Fruit fly (Drosophila melanogaster) whole organism, embryonic: ENCODE measurements around the gene CG45307.

Experiments
- CG12104 ChIP-seq: fragments of 200-800 bp; sonication (Bioruptor generic); optimal IDR thresholded peaks from 3 replicates; lab custom pipeline; 2016; ENCODE audit warnings: missing biosample characterization, missing genetic modification characterization
- CG12219 ChIP-seq: fragments of 200-800 bp; sonication (Bioruptor generic); optimal IDR thresholded peaks from 3 replicates; lab custom pipeline; 2018; ENCODE audit warnings: missing biosample characterization, mild to moderate bottlenecking, missing genetic modification characterization
- CG12299 ChIP-seq: fragments of 200-800 bp; sonication (Bioruptor generic); optimal IDR thresholded peaks from 2 replicates; lab custom pipeline; 2018; ENCODE audit warnings: missing biosample characterization, mild to moderate bottlenecking, missing genetic modification characterization
- CG13123 ChIP-seq: fragments of 200-800 bp; sonication (Bioruptor generic); optimal IDR thresholded peaks from 2 replicates; lab custom pipeline; 2016; ENCODE audit warnings: missing biosample characterization, missing genetic modification characterization
- CG13624 ChIP-seq: fragments of 200-800 bp; sonication (Bioruptor generic); optimal IDR thresholded peaks from 2 replicates; lab custom pipeline; 2016; ENCODE audit warnings: missing biosample characterization, missing genetic modification characterization
- CG15073 ChIP-seq: fragments of 200-800 bp; sonication (Bioruptor generic); optimal IDR thresholded peaks from 2 replicates; lab custom pipeline; 2016; ENCODE audit warnings: missing biosample characterization, missing genetic modification characterization
- CG1603 ChIP-seq: fragments of 200-800 bp; sonication (Bioruptor generic); optimal IDR thresholded peaks from 2 replicates; lab custom pipeline; 2019; ENCODE audit warnings: missing biosample characterization, mild to moderate bottlenecking, missing genetic modification characterization, moderate library complexity
- CG16815 ChIP-seq: fragments of 200-800 bp; sonication (Bioruptor generic); optimal IDR thresholded peaks from 3 replicates; lab custom pipeline; 2017; ENCODE audit warnings: missing biosample characterization, mild to moderate bottlenecking, missing genetic modification characterization
- CG17186 ChIP-seq: fragments of 200-800 bp; sonication (Bioruptor generic); optimal IDR thresholded peaks from 3 replicates; lab custom pipeline; 2017; ENCODE audit warnings: missing biosample characterization, missing genetic modification reagents, missing genetic modification characterization
- CG17568 ChIP-seq: fragments of 200-800 bp; sonication (Bioruptor generic); optimal IDR thresholded peaks from 2 replicates; lab custom pipeline; 2018; ENCODE audit warnings: missing biosample characterization, mild to moderate bottlenecking, missing genetic modification characterization, moderate library complexity
- CG1792 ChIP-seq: fragments of 200-800 bp; sonication (Bioruptor generic); optimal IDR thresholded peaks from 2 replicates; lab custom pipeline; 2016; ENCODE audit warnings: missing biosample characterization, missing genetic modification characterization
- CG1832 ChIP-seq: fragments of 200-800 bp; sonication (Bioruptor generic); optimal IDR thresholded peaks from 2 replicates; lab custom pipeline; 2017; ENCODE audit warnings: missing biosample characterization, mild to moderate bottlenecking, missing genetic modification characterization, inconsistent platforms
- CG2129 ChIP-seq: fragments of 200-800 bp; sonication (Bioruptor generic); IDR thresholded peaks from 2 replicates; pipeline ENCODE4 v1.3.6; 2022; ENCODE audit warnings: missing biosample characterization, missing genetic modification characterization; ENCODE audit not compliant: partially characterized antibody
- CG30020 ChIP-seq: fragments of 200-800 bp; optimal IDR thresholded peaks from 2 replicates; lab custom pipeline; 2019; ENCODE audit warnings: missing biosample characterization, mild to moderate bottlenecking, missing genetic modification characterization, moderate library complexity
- CG31388 ChIP-seq: fragments of 200-800 bp; sonication (Bioruptor generic); optimal IDR thresholded peaks from 2 replicates; lab custom pipeline; 2016; ENCODE audit warnings: missing biosample characterization, missing genetic modification characterization
- CG34224 ChIP-seq: fragments of 200-800 bp; sonication (Bioruptor generic); IDR thresholded peaks from 3 replicates; pipeline ENCODE4 v1.3.6; 2022; ENCODE audit warnings: missing biosample characterization, missing genetic modification characterization; ENCODE audit not compliant: partially characterized antibody
- CG5245 ChIP-seq: fragments of 200-800 bp; sonication (Bioruptor generic); optimal IDR thresholded peaks from 3 replicates; lab custom pipeline; 2016; ENCODE audit warnings: missing biosample characterization, missing genetic modification characterization
- CG6272 ChIP-seq: fragments of 200-800 bp; sonication (Bioruptor generic); IDR thresholded peaks from 2 replicates; pipeline ENCODE4 v1.3.6; 2022; ENCODE audit warnings: missing biosample characterization, missing genetic modification characterization
- CG6854 ChIP-seq: fragments of 200-800 bp; sonication (Bioruptor generic); optimal IDR thresholded peaks from 3 replicates; lab custom pipeline; 2017; ENCODE audit warnings: missing biosample characterization, mild to moderate bottlenecking, missing genetic modification characterization
- CG7745 ChIP-seq: fragments of 200-800 bp; sonication (Bioruptor generic); optimal IDR thresholded peaks from 2 replicates; lab custom pipeline; 2018; ENCODE audit warnings: missing biosample characterization, mild to moderate bottlenecking, missing genetic modification characterization, moderate library complexity
- CG7963 ChIP-seq: fragments of 200-800 bp; sonication (Bioruptor generic); IDR thresholded peaks from 3 replicates; pipeline ENCODE4 v1.3.6; 2022; ENCODE audit warnings: missing biosample characterization, missing genetic modification characterization; ENCODE audit not compliant: partially characterized antibody
- CG8478 ChIP-seq: fragments of >200 bp; optimal IDR thresholded peaks from 2 replicates; lab custom pipeline; 2018
- D ChIP-seq, 2 experiments: fragments of 200-800 bp in 1 of 2; fragments of >200 bp in 1 of 2; sonication (Bioruptor generic) in 1 of 2; optimal IDR thresholded peaks; 2 replicates in 1 of 2; 3 replicates in 1 of 2; lab custom pipeline; 2017; ENCODE audit warnings: mild to moderate bottlenecking in 1 of 2, missing biosample characterization in 1 of 2, missing genetic modification characterization in 1 of 2, missing genetic modification reagents in 1 of 2
- Dek ChIP-seq: fragments of 200-800 bp; sonication (Bioruptor generic); optimal IDR thresholded peaks from 3 replicates; lab custom pipeline; 2019; ENCODE audit warnings: missing biosample characterization, mild to moderate bottlenecking, missing genetic modification characterization, moderate library complexity
- Dip2 ChIP-seq: fragments of 200-800 bp; sonication (Bioruptor generic); IDR thresholded peaks from 2 replicates; pipeline ENCODE4 v1.3.6; 2022; ENCODE audit warnings: missing biosample characterization, missing genetic modification characterization
- Drgx ChIP-seq: fragments of 200-800 bp; sonication (Bioruptor generic); IDR thresholded peaks from 2 replicates; pipeline ENCODE4 v1.3.6; 2022; ENCODE audit warnings: missing biosample characterization, missing genetic modification characterization
- Fer2 ChIP-seq: fragments of 200-800 bp; sonication (Bioruptor generic); optimal IDR thresholded peaks from 2 replicates; lab custom pipeline; 2018; ENCODE audit warnings: missing biosample characterization, mild to moderate bottlenecking, missing genetic modification characterization, moderate library complexity
- Jarid2 ChIP-seq: fragments of 200-800 bp; sonication (Bioruptor generic); optimal IDR thresholded peaks from 3 replicates; lab custom pipeline; 2017; ENCODE audit warnings: mild to moderate bottlenecking, missing biosample characterization, missing genetic modification reagents, missing genetic modification characterization
- Lim3 ChIP-seq: fragments of 200-800 bp; sonication (Bioruptor generic); IDR thresholded peaks from 2 replicates; pipeline ENCODE4 v1.3.6; 2022; ENCODE audit warnings: missing biosample characterization, missing genetic modification characterization
- MBD-R2 ChIP-seq: fragments of 200-800 bp; sonication (Bioruptor generic); IDR thresholded peaks from 2 replicates; pipeline ENCODE4 v1.3.6; 2022; ENCODE audit warnings: missing biosample characterization, missing genetic modification characterization
- Optix ChIP-seq: fragments of 200-800 bp; sonication (Bioruptor generic); IDR thresholded peaks from 3 replicates; pipeline ENCODE4 v1.3.6; 2022; ENCODE audit warnings: missing biosample characterization, missing genetic modification characterization
- Spps ChIP-seq: fragments of 200-800 bp; sonication (Bioruptor generic); optimal IDR thresholded peaks from 2 replicates; lab custom pipeline; 2018; ENCODE audit warnings: missing biosample characterization, mild to moderate bottlenecking, missing genetic modification characterization
- Ssrp ChIP-seq: fragments of 200-800 bp; sonication (Bioruptor generic); optimal IDR thresholded peaks from 2 replicates; lab custom pipeline; 2018; ENCODE audit warnings: missing biosample characterization, mild to moderate bottlenecking, missing genetic modification characterization, moderate library complexity
- YL-1 ChIP-seq: fragments of 200-800 bp; sonication (Bioruptor generic); optimal IDR thresholded peaks from 3 replicates; lab custom pipeline; 2017; ENCODE audit warnings: missing biosample characterization, mild to moderate bottlenecking, missing genetic modification characterization
- ap ChIP-seq: fragments of 200-800 bp; sonication (Bioruptor generic); IDR thresholded peaks from 2 replicates; pipeline ENCODE4 v1.3.6; 2022; ENCODE audit warnings: missing biosample characterization, missing genetic modification characterization
- cato ChIP-seq: fragments of 200-800 bp; sonication (Bioruptor generic); optimal IDR thresholded peaks from 2 replicates; lab custom pipeline; 2016; ENCODE audit warnings: missing biosample characterization, missing genetic modification characterization, borderline replicate concordance
- caup ChIP-seq: fragments of 200-800 bp; sonication (Bioruptor generic); optimal IDR thresholded peaks from 3 replicates; lab custom pipeline; 2017; ENCODE audit warnings: missing biosample characterization, mild to moderate bottlenecking, missing genetic modification characterization, moderate library complexity; ENCODE audit not compliant: severe bottlenecking
- dpn ChIP-seq, 2 experiments: fragments of 200-800 bp; sonication (Bioruptor generic); optimal IDR thresholded peaks; 3 replicates each; lab custom pipeline; 2016; ENCODE audit warnings: missing biosample characterization in 2 of 2, missing genetic modification characterization in 2 of 2
- emc ChIP-seq: fragments of 200-800 bp; sonication (Bioruptor generic); optimal IDR thresholded peaks from 2 replicates; lab custom pipeline; 2016; ENCODE audit warnings: missing biosample characterization, missing genetic modification characterization
- gt ChIP-seq: fragments of 200-800 bp; sonication (Bioruptor generic); IDR thresholded peaks from 2 replicates; pipeline ENCODE4 v1.3.6; 2022; ENCODE audit warnings: missing biosample characterization, missing genetic modification characterization
- ham ChIP-seq: fragments of 200-800 bp; sonication (Bioruptor generic); IDR thresholded peaks from 2 replicates; pipeline ENCODE4 v1.3.6; 2022; ENCODE audit warnings: missing biosample characterization, missing genetic modification characterization
- jing ChIP-seq: fragments of 200-800 bp; sonication (Bioruptor generic); optimal IDR thresholded peaks from 2 replicates; lab custom pipeline; 2018; ENCODE audit warnings: missing biosample characterization, mild to moderate bottlenecking, missing genetic modification characterization
- nau ChIP-seq: fragments of 200-800 bp; sonication (Bioruptor generic); optimal IDR thresholded peaks from 3 replicates; lab custom pipeline; 2017; ENCODE audit warnings: missing biosample characterization, mild to moderate bottlenecking, missing genetic modification characterization, missing genetic modification reagents
- pan ChIP-seq, 4 experiments: fragments of >200 bp in 3 of 4; fragments of 200-800 bp in 1 of 4; sonication (Bioruptor generic) in 1 of 4; optimal IDR thresholded peaks in 3 of 4; IDR thresholded peaks in 1 of 4; 2 replicates each; pipeline versions ENCODE4 v1.3.6 to Lab custom; 2017 to 2022; ENCODE audit warnings: missing biosample characterization in 2 of 4, missing genetic modification characterization in 2 of 4, mixed read lengths in 1 of 4
- pb ChIP-seq: fragments of 200-800 bp; sonication (Bioruptor generic); optimal IDR thresholded peaks from 3 replicates; lab custom pipeline; 2016; ENCODE audit warnings: missing biosample characterization, missing genetic modification characterization
- phol ChIP-seq: fragments of 200-800 bp; sonication (Bioruptor generic); optimal IDR thresholded peaks from 3 replicates; lab custom pipeline; 2018; ENCODE audit warnings: missing biosample characterization, mild to moderate bottlenecking, missing genetic modification characterization, moderate library complexity
- schlank ChIP-seq: fragments of 200-800 bp; sonication (Bioruptor generic); optimal IDR thresholded peaks from 2 replicates; lab custom pipeline; 2018; ENCODE audit warnings: missing biosample characterization, mild to moderate bottlenecking, missing genetic modification characterization
- unc-4 ChIP-seq: fragments of 200-800 bp; sonication (Bioruptor generic); IDR thresholded peaks from 2 replicates; pipeline ENCODE4 v1.3.6; 2022; ENCODE audit warnings: missing biosample characterization, missing genetic modification characterization; ENCODE audit not compliant: partially characterized antibody
- vfl ChIP-seq: fragments of 200-800 bp; sonication (Bioruptor generic); optimal IDR thresholded peaks from 2 replicates; lab custom pipeline; 2016; ENCODE audit warnings: missing biosample characterization, missing genetic modification characterization
- z ChIP-seq: fragments of 200-800 bp; sonication (Bioruptor generic); IDR thresholded peaks from 3 replicates; pipeline ENCODE4 v1.3.6; 2022; ENCODE audit warnings: missing biosample characterization, missing genetic modification characterization

CG45307 gene

dm6 chr2L:8735572-8735996 is 16.3 kb downstream of the CG45307 start (continued):
- TF ChIP-seq YL-1 (GFP tag; lab: Kevin White, UChicago): no peak
- no peak for TF ChIP-seq CG30020 (tag; lab: Kevin White, UChicago)
- no peak for TF ChIP-seq CG8478
- TF ChIP-seq CG12219: no peak
- peak; percentile 11 to 39 for TF ChIP-seq dpn (GFP tag; optimal IDR thresholded peaks at IDR 0.05; lab: Kevin White, UChicago)
- no peak for TF ChIP-seq CG17568 (GFP tag; lab: Kevin White, UChicago)
- TF ChIP-seq CG16815 (GFP tag; lab: Kevin White, UChicago): no peak
- TF ChIP-seq nau: peak; percentile 44
- TF ChIP-seq Fer2 (tag; lab: Kevin White, UChicago): no peak
- 0 out of 2 replicates have a peak, but pooled peaks have one; percentile 17 for TF ChIP-seq Drgx (GFP tag; lab: Robert Waterston, UW)
- TF ChIP-seq MBD-R2 (GFP tag; lab: Robert Waterston, UW): peak; percentile 31; the same call in 1 of the 2 replicates
- TF ChIP-seq CG12104 (GFP tag; lab: Kevin White, UChicago): no peak
- no peak for TF ChIP-seq ham (GFP tag; lab: Robert Waterston, UW)
- peak; percentile 7 for TF ChIP-seq vfl (GFP tag; lab: Kevin White, UChicago)
- peak; percentile 55 for TF ChIP-seq unc-4
- TF ChIP-seq caup (GFP tag; lab: Kevin White, UChicago): peak; percentile 76
- no peak for TF ChIP-seq CG13123
- no peak for TF ChIP-seq Lim3 (GFP tag; lab: Robert Waterston, UW)
- TF ChIP-seq schlank (tag; lab: Kevin White, UChicago): no peak
- no peak for TF ChIP-seq CG7745 (tag; lab: Kevin White, UChicago)
- no peak for TF ChIP-seq CG1832 (GFP tag; lab: Kevin White, UChicago)
- TF ChIP-seq phol (tag; lab: Kevin White, UChicago): no peak
- no peak for TF ChIP-seq CG6272 (GFP tag; lab: Robert Waterston, UW)
- TF ChIP-seq jing: no peak
- TF ChIP-seq Optix (GFP tag; lab: Robert Waterston, UW): no peak
- no peak for TF ChIP-seq emc
- TF ChIP-seq Dip2 (GFP tag; lab: Robert Waterston, UW): no peak
- TF ChIP-seq cato (GFP tag; lab: Kevin White, UChicago): no peak
- no peak for TF ChIP-seq CG17186
- no peak for TF ChIP-seq CG2129 (GFP tag; lab: Robert Waterston, UW)
- no peak for TF ChIP-seq Ssrp
- TF ChIP-seq CG1792 (GFP tag; lab: Kevin White, UChicago): peak; percentile 9
- TF ChIP-seq Spps: no peak
- no peak for TF ChIP-seq CG7963 (GFP tag; lab: Robert Waterston, UW)
- no peak for TF ChIP-seq CG15073 (GFP tag; lab: Kevin White, UChicago)
- TF ChIP-seq CG13624: peak; percentile 10
- TF ChIP-seq ap (GFP tag; lab: Robert Waterston, UW): no peak
- TF ChIP-seq CG12299 (tag; lab: Kevin White, UChicago): no peak
- TF ChIP-seq pb: no peak
- peak; percentile 97 for TF ChIP-seq Jarid2 (GFP tag; lab: Kevin White, UChicago)
- no peak for TF ChIP-seq CG31388 (GFP tag; lab: Kevin White, UChicago)
- no peak for TF ChIP-seq CG1603 (tag; lab: Kevin White, UChicago)
- TF ChIP-seq pan (optimal IDR thresholded peaks at IDR 0.05; lab: Kevin White, UChicago): no peak
- peak in 1 of 2 experiments; percentile 35 for TF ChIP-seq pan (GFP tag; optimal IDR thresholded peaks at IDR 0.05 in 1 of 2, IDR thresholded peaks at IDR 0.05 in 1 of 2)
- no peak for TF ChIP-seq CG5245 (GFP tag; lab: Kevin White, UChicago)
- peak; percentile 75; the same call in 2 of the 3 replicates for TF ChIP-seq z (GFP tag; lab: Robert Waterston, UW)
- no peak for TF ChIP-seq D (optimal IDR thresholded peaks at IDR 0.05; lab: Kevin White, UChicago)
- no peak for TF ChIP-seq D (GFP tag; optimal IDR thresholded peaks at IDR 0.05; lab: Kevin White, UChicago)
- peak; percentile 38 for TF ChIP-seq CG6854 (GFP tag; lab: Kevin White, UChicago)
- TF ChIP-seq Dek (tag; lab: Kevin White, UChicago): peak; percentile 17
- TF ChIP-seq gt (GFP tag; lab: Robert Waterston, UW): no peak
- TF ChIP-seq CG34224 (GFP tag; lab: Robert Waterston, UW): peak; percentile 60
